Fruit fly (Drosophila melanogaster) whole organism, embryonic: ENCODE data around the gene CG11095.

Source experiments
- Atf6 ChIP-seq: fragments of 200-800 bp; sonication (Bioruptor generic); IDR thresholded peaks from 2 replicates; pipeline ENCODE4 v1.3.6; 2022; ENCODE audit warnings: missing biosample characterization, missing genetic modification characterization
- CG10274 ChIP-seq: fragments of 200-800 bp; sonication (Bioruptor generic); optimal IDR thresholded peaks from 3 replicates; lab custom pipeline; 2017; ENCODE audit warnings: missing biosample characterization, mild to moderate bottlenecking, missing genetic modification characterization
- CG10321 ChIP-seq: fragments of 200-800 bp; sonication (Bioruptor generic); IDR thresholded peaks from 2 replicates; pipeline ENCODE4 v1.3.6; 2022; ENCODE audit warnings: missing biosample characterization, missing genetic modification characterization
- CG10366 ChIP-seq: fragments of 200-800 bp; sonication (Bioruptor generic); IDR thresholded peaks from 2 replicates; pipeline ENCODE4 v1.3.6; 2022; ENCODE audit warnings: missing biosample characterization, missing genetic modification characterization
- CG11247 ChIP-seq: fragments of 200-800 bp; sonication (Bioruptor generic); IDR thresholded peaks from 2 replicates; pipeline ENCODE4 v1.3.6; 2022; ENCODE audit warnings: missing biosample characterization, missing genetic modification characterization
- CG11696 ChIP-seq: fragments of 200-800 bp; sonication (Bioruptor generic); IDR thresholded peaks from 2 replicates; pipeline ENCODE4 v1.3.6; 2022; ENCODE audit warnings: missing biosample characterization, missing genetic modification characterization
- CG13775 ChIP-seq: fragments of 200-800 bp; sonication (Bioruptor generic); optimal IDR thresholded peaks from 3 replicates; lab custom pipeline; 2017; ENCODE audit warnings: missing biosample characterization, mild to moderate bottlenecking, missing genetic modification characterization
- CG17361 ChIP-seq: fragments of 200-800 bp; sonication (Bioruptor generic); IDR thresholded peaks from 3 replicates; pipeline ENCODE4 v1.3.6; 2022; ENCODE audit warnings: missing biosample characterization, missing genetic modification characterization
- CG17912 ChIP-seq: fragments of 200-800 bp; sonication (Bioruptor generic); optimal IDR thresholded peaks from 2 replicates; lab custom pipeline; 2018; ENCODE audit warnings: missing biosample characterization, mild to moderate bottlenecking, missing genetic modification characterization
- CG18764 ChIP-seq: fragments of 200-800 bp; sonication (Bioruptor generic); optimal IDR thresholded peaks from 3 replicates; lab custom pipeline; 2016; ENCODE audit warnings: missing biosample characterization, missing genetic modification characterization
- CG2678 ChIP-seq: fragments of 200-800 bp; sonication (Bioruptor generic); optimal IDR thresholded peaks from 3 replicates; lab custom pipeline; 2019; ENCODE audit warnings: missing biosample characterization, mild to moderate bottlenecking, missing genetic modification characterization, moderate library complexity
- CG30020 ChIP-seq: fragments of 200-800 bp; optimal IDR thresholded peaks from 2 replicates; lab custom pipeline; 2019; ENCODE audit warnings: missing biosample characterization, mild to moderate bottlenecking, missing genetic modification characterization, moderate library complexity
- CG4328 ChIP-seq: fragments of 200-800 bp; sonication (Bioruptor generic); optimal IDR thresholded peaks from 3 replicates; lab custom pipeline; 2017; ENCODE audit warnings: missing biosample characterization, missing genetic modification reagents, missing genetic modification characterization
- CG4360 ChIP-seq: fragments of 200-800 bp; sonication (Bioruptor generic); IDR thresholded peaks from 2 replicates; pipeline ENCODE4 v1.3.6; 2022; ENCODE audit warnings: missing biosample characterization, missing genetic modification characterization
- CG4404 ChIP-seq: fragments of 200-800 bp; sonication (Bioruptor generic); IDR thresholded peaks from 2 replicates; pipeline ENCODE4 v1.3.6; 2022; ENCODE audit warnings: missing biosample characterization, missing genetic modification characterization
- CG6791 ChIP-seq: fragments of 200-800 bp; sonication (Bioruptor generic); IDR thresholded peaks from 3 replicates; pipeline ENCODE4 v1.3.6; 2022; ENCODE audit warnings: missing biosample characterization, missing genetic modification characterization; ENCODE audit not compliant: partially characterized antibody
- CG7928 ChIP-seq: fragments of 200-800 bp; sonication (Bioruptor generic); optimal IDR thresholded peaks from 2 replicates; lab custom pipeline; 2017; ENCODE audit warnings: missing biosample characterization, mild to moderate bottlenecking, missing genetic modification characterization
- CTCF ChIP-seq: fragments of 200-800 bp; sonication (Bioruptor generic); optimal IDR thresholded peaks from 2 replicates; lab custom pipeline; 2017; ENCODE audit warnings: missing biosample characterization, mild to moderate bottlenecking, missing genetic modification characterization, moderate library complexity
- Deaf1 ChIP-seq: fragments of 200-800 bp; optimal IDR thresholded peaks from 3 replicates; lab custom pipeline; 2019; ENCODE audit warnings: missing biosample characterization, mild to moderate bottlenecking, missing genetic modification characterization, moderate library complexity
- Dek ChIP-seq: fragments of 200-800 bp; sonication (Bioruptor generic); optimal IDR thresholded peaks from 3 replicates; lab custom pipeline; 2019; ENCODE audit warnings: missing biosample characterization, mild to moderate bottlenecking, missing genetic modification characterization, moderate library complexity
- Doc2 ChIP-seq: fragments of 200-800 bp; sonication (Bioruptor generic); IDR thresholded peaks from 2 replicates; pipeline ENCODE4 v1.3.6; 2022; ENCODE audit warnings: missing biosample characterization, missing genetic modification characterization
- Dref ChIP-seq: fragments of 200-800 bp; sonication (Bioruptor generic); IDR thresholded peaks from 2 replicates; pipeline ENCODE4 v1.3.6; 2022; ENCODE audit warnings: missing biosample characterization, missing genetic modification characterization
- Drgx ChIP-seq: fragments of 200-800 bp; sonication (Bioruptor generic); IDR thresholded peaks from 2 replicates; pipeline ENCODE4 v1.3.6; 2022; ENCODE audit warnings: missing biosample characterization, missing genetic modification characterization
- Gsc ChIP-seq: fragments of 200-800 bp; sonication (Bioruptor generic); IDR thresholded peaks from 2 replicates; pipeline ENCODE4 v1.3.6; 2022; ENCODE audit warnings: missing biosample characterization, missing genetic modification characterization
- Hand ChIP-seq: fragments of 200-800 bp; sonication (Bioruptor generic); optimal IDR thresholded peaks from 2 replicates; lab custom pipeline; 2017; ENCODE audit warnings: mild to moderate bottlenecking, missing biosample characterization, missing genetic modification reagents, missing genetic modification characterization
- Hmx ChIP-seq: fragments of 200-800 bp; sonication (Bioruptor generic); optimal IDR thresholded peaks from 2 replicates; lab custom pipeline; 2016; ENCODE audit warnings: missing biosample characterization, missing genetic modification characterization
- Hsf ChIP-seq: fragments of 200-800 bp; sonication (Bioruptor generic); optimal IDR thresholded peaks from 3 replicates; lab custom pipeline; 2016; ENCODE audit warnings: missing biosample characterization, missing genetic modification characterization
- MESR4 ChIP-seq: fragments of 200-800 bp; sonication (Bioruptor generic); optimal IDR thresholded peaks from 2 replicates; lab custom pipeline; 2018; ENCODE audit warnings: missing biosample characterization, mild to moderate bottlenecking, missing genetic modification characterization, moderate library complexity
- Meics ChIP-seq: fragments of 200-800 bp; sonication (Bioruptor generic); optimal IDR thresholded peaks from 2 replicates; lab custom pipeline; 2017; ENCODE audit warnings: missing biosample characterization, mild to moderate bottlenecking, missing genetic modification characterization
- NFAT ChIP-seq: fragments of 200-800 bp; sonication (Bioruptor generic); IDR thresholded peaks from 2 replicates; pipeline ENCODE4 v1.3.6; 2022; ENCODE audit warnings: missing biosample characterization, missing genetic modification characterization
- Oli ChIP-seq: fragments of 200-800 bp; sonication (Bioruptor generic); optimal IDR thresholded peaks from 2 replicates; lab custom pipeline; 2018; ENCODE audit warnings: missing biosample characterization, mild to moderate bottlenecking, missing genetic modification characterization, moderate library complexity
- Ptx1 ChIP-seq: fragments of 200-800 bp; sonication (Bioruptor generic); IDR thresholded peaks from 2 replicates; pipeline ENCODE4 v1.3.6; 2022; ENCODE audit warnings: missing biosample characterization, missing genetic modification characterization
- ac ChIP-seq: fragments of 200-800 bp; sonication (Bioruptor generic); optimal IDR thresholded peaks from 3 replicates; lab custom pipeline; 2017; ENCODE audit warnings: missing biosample characterization, mild to moderate bottlenecking, missing genetic modification characterization
- cad ChIP-seq: fragments of >200 bp; optimal IDR thresholded peaks from 2 replicates; lab custom pipeline; 2017; ENCODE audit warnings: missing biosample characterization, missing genetic modification characterization
- disco-r ChIP-seq: fragments of 200-800 bp; sonication (Bioruptor generic); optimal IDR thresholded peaks from 2 replicates; lab custom pipeline; 2016; ENCODE audit warnings: missing biosample characterization, missing genetic modification characterization
- emc ChIP-seq: fragments of 200-800 bp; sonication (Bioruptor generic); optimal IDR thresholded peaks from 2 replicates; lab custom pipeline; 2016; ENCODE audit warnings: missing biosample characterization, missing genetic modification characterization
- hkb ChIP-seq, 2 experiments: fragments of 200-800 bp in 1 of 2; fragments of >200 bp in 1 of 2; sonication (Bioruptor generic) in 1 of 2; IDR thresholded peaks in 1 of 2; optimal IDR thresholded peaks in 1 of 2; 2 replicates each; pipeline versions ENCODE4 v1.3.6 to Lab custom; 2017 to 2022; ENCODE audit warnings: missing biosample characterization in 1 of 2, missing genetic modification characterization in 1 of 2
- ind ChIP-seq: fragments of 200-800 bp; sonication (Bioruptor generic); optimal IDR thresholded peaks from 3 replicates; lab custom pipeline; 2016; ENCODE audit warnings: missing biosample characterization, missing genetic modification characterization
- kni ChIP-seq: fragments of 200-800 bp; sonication (Bioruptor generic); optimal IDR thresholded peaks from 3 replicates; lab custom pipeline; 2017; ENCODE audit warnings: mild to moderate bottlenecking, missing biosample characterization, missing genetic modification reagents, missing genetic modification characterization
- luna ChIP-seq: fragments of 200-800 bp; sonication (Bioruptor generic); optimal IDR thresholded peaks from 2 replicates; lab custom pipeline; 2016; ENCODE audit warnings: missing biosample characterization, missing genetic modification characterization
- nerfin-1 ChIP-seq: fragments of 200-800 bp; sonication (Bioruptor generic); optimal IDR thresholded peaks from 3 replicates; lab custom pipeline; 2019; ENCODE audit warnings: missing biosample characterization, mild to moderate bottlenecking, missing genetic modification characterization, moderate library complexity
- onecut ChIP-seq: fragments of 200-800 bp; sonication (Bioruptor generic); IDR thresholded peaks from 2 replicates; pipeline ENCODE4 v1.3.6; 2022; ENCODE audit warnings: missing biosample characterization, missing genetic modification characterization
- pb ChIP-seq: fragments of 200-800 bp; sonication (Bioruptor generic); optimal IDR thresholded peaks from 3 replicates; lab custom pipeline; 2016; ENCODE audit warnings: missing biosample characterization, missing genetic modification characterization
- pum ChIP-seq: fragments of 200-800 bp; sonication (Bioruptor generic); optimal IDR thresholded peaks from 2 replicates; lab custom pipeline; 2016; ENCODE audit warnings: missing biosample characterization, missing genetic modification characterization
- run ChIP-seq: fragments of 200-800 bp; sonication (Bioruptor generic); optimal IDR thresholded peaks from 3 replicates; lab custom pipeline; 2018; ENCODE audit warnings: missing biosample characterization, mild to moderate bottlenecking, missing genetic modification characterization
- schlank ChIP-seq: fragments of 200-800 bp; sonication (Bioruptor generic); optimal IDR thresholded peaks from 2 replicates; lab custom pipeline; 2018; ENCODE audit warnings: missing biosample characterization, mild to moderate bottlenecking, missing genetic modification characterization
- stwl ChIP-seq: fragments of 200-800 bp; sonication (Bioruptor generic); optimal IDR thresholded peaks from 3 replicates; lab custom pipeline; 2018; ENCODE audit warnings: missing biosample characterization, mild to moderate bottlenecking, missing genetic modification characterization, moderate library complexity
- tio ChIP-seq: fragments of 200-800 bp; sonication (Bioruptor generic); optimal IDR thresholded peaks from 2 replicates; lab custom pipeline; 2017; ENCODE audit warnings: missing biosample characterization, missing genetic modification characterization, inconsistent platforms
- ttk ChIP-seq: fragments of 200-800 bp; sonication (Bioruptor generic); IDR thresholded peaks from 2 replicates; pipeline ENCODE4 v2.1.2; 2022; ENCODE audit warnings: missing biosample characterization, missing genetic modification characterization
- vfl ChIP-seq: fragments of 200-800 bp; sonication (Bioruptor generic); optimal IDR thresholded peaks from 2 replicates; lab custom pipeline; 2016; ENCODE audit warnings: missing biosample characterization, missing genetic modification characterization
- vvl ChIP-seq: fragments of 200-800 bp; sonication (Bioruptor generic); IDR thresholded peaks from 2 replicates; pipeline ENCODE4 v1.3.6; 2022; ENCODE audit warnings: missing biosample characterization, missing genetic modification characterization
- wek ChIP-seq: fragments of 200-800 bp; sonication (Bioruptor generic); optimal IDR thresholded peaks from 3 replicates; lab custom pipeline; 2018; ENCODE audit warnings: missing biosample characterization, mild to moderate bottlenecking, missing genetic modification characterization, moderate library complexity
- zen ChIP-seq: fragments of 200-800 bp; sonication (Bioruptor generic); optimal IDR thresholded peaks from 3 replicates; lab custom pipeline; 2018; ENCODE audit warnings: missing biosample characterization, mild to moderate bottlenecking, missing genetic modification characterization, moderate library complexity

The CG11095 gene

dm6 chrX:13811480-13811879, at the start of gene CG11095 (continued):
- TF ChIP-seq kni (GFP tag; lab: Kevin White, UChicago) (no peak), CG10274 (GFP tag; lab: Kevin White, UChicago) (no peak), run (tag; lab: Kevin White, UChicago) (no peak), pum (GFP tag; lab: Kevin White, UChicago) (no peak), CG11247 (GFP tag; lab: Robert Waterston, UW) (no peak), Hand (no peak), ind (GFP tag; lab: Kevin White, UChicago) (no peak), nerfin-1 (no peak), CG17912 (no peak), Atf6 (no peak), CG30020 (tag; lab: Kevin White, UChicago) (peak; percentile 40), Meics (GFP tag; lab: Kevin White, UChicago) (no peak), MESR4 (GFP tag; lab: Kevin White, UChicago) (peak; percentile 24), vvl (GFP tag; lab: Robert Waterston, UW) (no peak), schlank (no peak), NFAT (GFP tag; lab: Robert Waterston, UW) (no peak), Dref (no peak), hkb (optimal IDR thresholded peaks at IDR 0.05; lab: Kevin White, UChicago) (no peak), hkb (GFP tag; IDR thresholded peaks at IDR 0.05; lab: Robert Waterston, UW) (no peak), Doc2 (GFP tag; lab: Robert Waterston, UW) (no peak), wek (GFP tag; lab: Kevin White, UChicago) (no peak), CG4360 (GFP tag; lab: Robert Waterston, UW) (no peak), Dek (tag; lab: Kevin White, UChicago) (no peak), CG13775 (GFP tag; lab: Kevin White, UChicago) (no peak), CG7928 (GFP tag; lab: Kevin White, UChicago) (no peak), cad (GFP tag; lab: Kevin White, UChicago) (no peak), CG11696 (GFP tag; lab: Robert Waterston, UW) (no peak), CG6791 (peak; percentile 34; the same call in 1 of the 3 replicates), stwl (tag; lab: Kevin White, UChicago) (peak; percentile 43), Hsf (GFP tag; lab: Kevin White, UChicago) (no peak), pb (GFP tag; lab: Kevin White, UChicago) (no peak), Hmx (GFP tag; lab: Kevin White, UChicago) (no peak), Deaf1 (tag; lab: Kevin White, UChicago) (no peak), zen (tag; lab: Kevin White, UChicago) (no peak), Oli (tag; lab: Kevin White, UChicago) (no peak), tio (GFP tag; lab: Kevin White, UChicago) (no peak), ttk (GFP tag; lab: Robert Waterston, UW) (no peak), Ptx1 (GFP tag; lab: Robert Waterston, UW) (no peak), CG10321 (GFP tag; lab: Robert Waterston, UW) (no peak), Gsc (GFP tag; lab: Robert Waterston, UW) (no peak), vfl (no peak), CG10366 (GFP tag; lab: Robert Waterston, UW) (no peak), onecut (GFP tag; lab: Robert Waterston, UW) (no peak), CG2678 (no peak), CG4328 (no peak), CG4404 (no peak), disco-r (GFP tag; lab: Kevin White, UChicago) (no peak), CG18764 (GFP tag; lab: Kevin White, UChicago) (no peak), luna (GFP tag; lab: Kevin White, UChicago) (no peak), Drgx (GFP tag; lab: Robert Waterston, UW) (0 out of 2 replicates have a peak, but pooled peaks have one; percentile 27), emc (GFP tag; lab: Kevin White, UChicago) (no peak), CG17361 (GFP tag; lab: Robert Waterston, UW) (no peak), CTCF (GFP tag; lab: Kevin White, UChicago) (peak; percentile 19), ac (GFP tag; lab: Kevin White, UChicago) (no peak)
